Worm (Caenorhabditis elegans) whole organism, L4 larva: Measurements from ENCODE around the gene nono-1.

ENCODE experiments used
- F10B5.3 ChIP-seq: sonication (generic microtip); optimal IDR thresholded peaks from 2 replicates; lab custom pipeline; 2016; ENCODE audit warnings: mild to moderate bottlenecking, missing genetic modification characterization, missing compliant biosample characterization
- T26A8.4 ChIP-seq: fragments of 200-800 bp; sonication (Bioruptor generic); IDR thresholded peaks from 2 replicates; pipeline ENCODE4 v1.3.6; 2022; ENCODE audit warnings: missing genetic modification characterization, missing compliant biosample characterization
- Y5F2A.4 ChIP-seq: fragments of 200-800 bp; sonication (Bioruptor generic); optimal IDR thresholded peaks from 2 replicates; lab custom pipeline; 2018; ENCODE audit warnings: mild to moderate bottlenecking, missing genetic modification characterization, missing compliant biosample characterization
- aha-1 ChIP-seq: fragments of 150-350 bp; peaks from one replicate; lab custom pipeline; 2014; ENCODE audit warnings: missing biosample characterization, missing genetic modification characterization
- aly-2 ChIP-seq: sonication (generic microtip); optimal IDR thresholded peaks from 2 replicates; lab custom pipeline; 2018; ENCODE audit warnings: missing biosample characterization, missing genetic modification characterization
- ama-1 ChIP-seq: fragments of 150-350 bp; optimal IDR thresholded peaks from 2 replicates; lab custom pipeline; 2014; ENCODE audit warnings: inconsistent platforms, mixed read lengths
- ceh-28 ChIP-seq: fragments of 150-350 bp; optimal IDR thresholded peaks from 2 replicates; lab custom pipeline; 2014; ENCODE audit warnings: missing biosample characterization, missing genetic modification reagents, missing genetic modification characterization
- ceh-62 ChIP-seq: sonication (generic microtip); optimal IDR thresholded peaks from 2 replicates; lab custom pipeline; 2017; ENCODE audit warnings: missing biosample characterization, missing genetic modification characterization
- ceh-82 ChIP-seq: sonication (generic microtip); optimal IDR thresholded peaks from 2 replicates; lab custom pipeline; 2017; ENCODE audit warnings: missing biosample characterization, missing genetic modification characterization
- daf-12 ChIP-seq: fragments of 150-350 bp; optimal IDR thresholded peaks from 2 replicates; lab custom pipeline; 2014; ENCODE audit warnings: missing biosample characterization, missing genetic modification reagents, missing genetic modification characterization
- daf-16 ChIP-seq, 3 experiments: sonication (generic microtip); optimal IDR thresholded peaks; 2 replicates each; lab custom pipeline; 2016 to 2017; ENCODE audit warnings: missing genetic modification characterization in 3 of 3, missing genetic modification reagents in 3 of 3, mild to moderate bottlenecking in 2 of 3, missing compliant biosample characterization in 2 of 3, missing biosample characterization in 1 of 3, moderate library complexity in 1 of 3
- daf-19 ChIP-seq: fragments of 200-800 bp; sonication (Bioruptor generic); conservative IDR thresholded peaks from 2 replicates; pipeline ENCODE4 v1.3.6; 2022; ENCODE audit warnings: missing genetic modification characterization, missing compliant biosample characterization
- daf-8 ChIP-seq: fragments of 200-800 bp; sonication (Bioruptor generic); IDR thresholded peaks from 2 replicates; pipeline ENCODE4 v1.3.6; 2022; ENCODE audit warnings: missing genetic modification characterization, missing compliant biosample characterization
- dmd-6 ChIP-seq: fragments of 200-800 bp; sonication (Bioruptor generic); IDR thresholded peaks from 2 replicates; pipeline ENCODE4 v1.3.6; 2022; ENCODE audit warnings: missing genetic modification reagents, missing genetic modification characterization, missing compliant biosample characterization
- dmd-9 ChIP-seq: fragments of 200-800 bp; sonication (Bioruptor generic); IDR thresholded peaks from 2 replicates; pipeline ENCODE4 v1.3.6; 2022; ENCODE audit warnings: missing genetic modification reagents, missing genetic modification characterization, missing compliant biosample characterization
- dpl-1 ChIP-seq: fragments of 150-350 bp; optimal IDR thresholded peaks from 2 replicates; lab custom pipeline; 2014; ENCODE audit warnings: missing biosample characterization, missing genetic modification reagents, missing genetic modification characterization
- duxl-1 ChIP-seq: sonication (generic microtip); optimal IDR thresholded peaks from 2 replicates; lab custom pipeline; 2016; ENCODE audit warnings: mild to moderate bottlenecking, missing genetic modification characterization, moderate library complexity, missing compliant biosample characterization; ENCODE audit not compliant: poor library complexity
- egl-43 ChIP-seq: fragments of 200-800 bp; sonication (Bioruptor generic); IDR thresholded peaks from 2 replicates; pipeline ENCODE4 v1.3.6; 2022; ENCODE audit warnings: missing genetic modification reagents, missing genetic modification characterization, missing compliant biosample characterization
- fkh-10 ChIP-seq: fragments of 150-350 bp; optimal IDR thresholded peaks from 2 replicates; lab custom pipeline; 2014; ENCODE audit warnings: missing biosample characterization, missing genetic modification reagents, missing genetic modification characterization
- hlh-11 ChIP-seq: fragments of 200-800 bp; sonication (Bioruptor generic); optimal IDR thresholded peaks from 2 replicates; lab custom pipeline; 2018; ENCODE audit warnings: mild to moderate bottlenecking, missing genetic modification characterization, missing compliant biosample characterization
- hlh-30 ChIP-seq: sonication (generic microtip); optimal IDR thresholded peaks from 2 replicates; lab custom pipeline; 2017; ENCODE audit warnings: antibody characterized with exemption, mild to moderate bottlenecking, missing genetic modification characterization, missing compliant biosample characterization; ENCODE audit not compliant: insufficient read depth
- lin-13 ChIP-seq: fragments of 150-350 bp; optimal IDR thresholded peaks from 2 replicates; lab custom pipeline; 2014; ENCODE audit warnings: missing biosample characterization, missing genetic modification reagents, missing genetic modification characterization
- lin-15B ChIP-seq: fragments of 150-350 bp; sonication (generic microtip); optimal IDR thresholded peaks from 3 replicates; lab custom pipeline; 2014; ENCODE audit warnings: missing biosample characterization, missing genetic modification characterization
- lin-29 ChIP-seq: fragments of 200-800 bp; sonication (Bioruptor generic); IDR thresholded peaks from 2 replicates; pipeline ENCODE4 v1.3.6; 2022; ENCODE audit warnings: missing genetic modification reagents, missing genetic modification characterization, missing compliant biosample characterization
- lin-38 ChIP-seq: fragments of 200-800 bp; sonication (Bioruptor generic); IDR thresholded peaks from 2 replicates; pipeline ENCODE4 v1.3.6; 2022; ENCODE audit warnings: missing genetic modification reagents, missing genetic modification characterization, missing compliant biosample characterization
- lin-39 ChIP-seq: fragments of 150-350 bp; optimal IDR thresholded peaks from 2 replicates; lab custom pipeline; 2014; ENCODE audit warnings: missing biosample characterization, missing genetic modification reagents, missing genetic modification characterization
- lsy-2 ChIP-seq, 2 experiments: fragments of 150-350 bp in 1 of 2; sonication (generic microtip) in 1 of 2; optimal IDR thresholded peaks; 2 replicates each; lab custom pipeline; 2014 to 2017; ENCODE audit warnings: missing biosample characterization in 2 of 2, missing genetic modification characterization in 2 of 2
- mdl-1 ChIP-seq, 2 experiments: fragments of 150-350 bp in 1 of 2; sonication (generic microtip) in 1 of 2; optimal IDR thresholded peaks; 2 replicates each; lab custom pipeline; 2014 to 2017; ENCODE audit warnings: missing biosample characterization in 2 of 2, missing genetic modification characterization in 2 of 2
- mep-1 ChIP-seq: fragments of 150-350 bp; sonication (generic microtip); optimal IDR thresholded peaks from 3 replicates; lab custom pipeline; 2014; ENCODE audit warnings: missing biosample characterization, missing genetic modification characterization
- mxl-2 ChIP-seq: fragments of 200-800 bp; sonication (Bioruptor generic); conservative IDR thresholded peaks from 2 replicates; pipeline ENCODE4 v1.3.6; 2022; ENCODE audit warnings: missing genetic modification reagents, missing genetic modification characterization, missing compliant biosample characterization
- nhr-10 ChIP-seq: fragments of 150-350 bp; optimal IDR thresholded peaks from 2 replicates; lab custom pipeline; 2014; ENCODE audit warnings: missing biosample characterization, missing genetic modification characterization
- nhr-102 ChIP-seq: sonication (generic microtip); optimal IDR thresholded peaks from 2 replicates; lab custom pipeline; 2016; ENCODE audit warnings: mild to moderate bottlenecking, missing genetic modification characterization, moderate library complexity, missing compliant biosample characterization
- nhr-11 ChIP-seq: fragments of 150-350 bp; optimal IDR thresholded peaks from 2 replicates; lab custom pipeline; 2014; ENCODE audit warnings: missing biosample characterization, missing genetic modification characterization
- nhr-237 ChIP-seq: sonication (generic microtip); optimal IDR thresholded peaks from 2 replicates; lab custom pipeline; 2017; ENCODE audit warnings: missing biosample characterization, missing genetic modification characterization
- nhr-28 ChIP-seq: fragments of 150-350 bp; optimal IDR thresholded peaks from 2 replicates; lab custom pipeline; 2014; ENCODE audit warnings: missing biosample characterization, missing genetic modification characterization
- nhr-41 ChIP-seq: fragments of 200-800 bp; sonication (Bioruptor generic); IDR thresholded peaks from 2 replicates; pipeline ENCODE4 v1.3.6; 2022; ENCODE audit warnings: missing genetic modification reagents, missing genetic modification characterization, missing compliant biosample characterization
- nhr-42 ChIP-seq: fragments of 200-800 bp; sonication (Bioruptor generic); IDR thresholded peaks from 2 replicates; pipeline ENCODE4 v1.3.6; 2022; ENCODE audit warnings: missing genetic modification characterization, missing compliant biosample characterization
- nhr-48 ChIP-seq: sonication (generic microtip); optimal IDR thresholded peaks from 2 replicates; lab custom pipeline; 2016; ENCODE audit warnings: mild to moderate bottlenecking, missing genetic modification characterization, missing compliant biosample characterization
- nhr-76 ChIP-seq: fragments of 150-350 bp; optimal IDR thresholded peaks from 2 replicates; lab custom pipeline; 2014; ENCODE audit warnings: missing biosample characterization, missing genetic modification characterization
- nhr-77 ChIP-seq: fragments of 150-350 bp; optimal IDR thresholded peaks from 2 replicates; lab custom pipeline; 2014; ENCODE audit warnings: missing biosample characterization, missing genetic modification characterization
- pha-4 ChIP-seq, 2 experiments: fragments of 150-350 bp in 1 of 2; fragments of 200-800 bp in 1 of 2; sonication (Bioruptor generic) in 1 of 2; IDR thresholded peaks in 1 of 2; optimal IDR thresholded peaks in 1 of 2; 2 replicates each; pipeline versions ENCODE4 v1.3.6 to Lab custom; 2014 to 2022; ENCODE audit warnings: missing genetic modification characterization in 2 of 2, missing genetic modification reagents in 2 of 2, missing biosample characterization in 1 of 2, missing compliant biosample characterization in 1 of 2
- php-3 ChIP-seq: fragments of 200-800 bp; sonication (Bioruptor generic); IDR thresholded peaks from 2 replicates; pipeline ENCODE4 v1.3.6; 2022; ENCODE audit warnings: missing genetic modification reagents, missing genetic modification characterization, missing compliant biosample characterization
- pqm-1 ChIP-seq: sonication (generic microtip); optimal IDR thresholded peaks from 2 replicates; lab custom pipeline; 2017; ENCODE audit warnings: missing biosample characterization, missing genetic modification characterization
- skn-1 ChIP-seq: fragments of 150-350 bp; optimal IDR thresholded peaks from 2 replicates; lab custom pipeline; 2014; ENCODE audit warnings: missing biosample characterization, missing genetic modification characterization
- snpc-1.2 ChIP-seq: fragments of 200-800 bp; sonication (Bioruptor generic); IDR thresholded peaks from 2 replicates; pipeline ENCODE4 v1.3.6; 2022; ENCODE audit warnings: missing genetic modification reagents, missing genetic modification characterization, missing compliant biosample characterization
- tag-97 ChIP-seq: fragments of 200-800 bp; sonication (Bioruptor generic); IDR thresholded peaks from 2 replicates; pipeline ENCODE4 v1.3.6; 2022; ENCODE audit warnings: missing genetic modification characterization, missing compliant biosample characterization
- unc-39 ChIP-seq: sonication (generic microtip); optimal IDR thresholded peaks from 2 replicates; lab custom pipeline; 2017; ENCODE audit warnings: missing biosample characterization, missing genetic modification characterization
- vab-7 ChIP-seq: fragments of 200-800 bp; sonication (Bioruptor generic); IDR thresholded peaks from 2 replicates; pipeline ENCODE4 v1.3.6; 2022; ENCODE audit warnings: missing genetic modification reagents, missing genetic modification characterization, missing compliant biosample characterization
- zfp-2 ChIP-seq: sonication (generic microtip); optimal IDR thresholded peaks from 2 replicates; lab custom pipeline; 2016; ENCODE audit warnings: mild to moderate bottlenecking, missing genetic modification characterization, missing compliant biosample characterization
- ztf-11 ChIP-seq: fragments of 150-350 bp; optimal IDR thresholded peaks from 2 replicates; lab custom pipeline; 2014; ENCODE audit warnings: missing biosample characterization, missing genetic modification characterization
- ztf-7 ChIP-seq: fragments of 150-350 bp; optimal IDR thresholded peaks from 2 replicates; lab custom pipeline; 2014; ENCODE audit warnings: missing biosample characterization, missing genetic modification characterization

nono-1 gene

ce11 chrIII:5982026-5982425 lies 24.0 kb upstream of the nono-1 start, which contains the start of gene frm-2:
Gene frm-2, minus strand, starts transcription at chrIII:5982126.
- TF ChIP-seq lin-38 (no peak), ceh-82 (no peak), nhr-102 (tag; lab: Kevin White, UChicago) (no peak), daf-8 (no peak), ama-1 (no peak), lin-13 (GFP tag; lab: Kevin White, UChicago) (no peak), nhr-77 (tag; lab: Kevin White, UChicago) (no peak), dpl-1 (GFP tag; lab: Kevin White, UChicago) (no peak), zfp-2 (tag; lab: Kevin White, UChicago) (no peak), lin-29 (GFP tag; lab: Robert Waterston, UW) (no peak), hlh-30 (no peak), fkh-10 (GFP tag; lab: Kevin White, UChicago) (no peak), ztf-11 (tag; lab: Kevin White, UChicago) (no peak), lin-39 (no peak), snpc-1.2 (GFP tag; lab: Robert Waterston, UW) (no peak), aha-1 (tag; lab: Kevin White, UChicago) (no peak), mdl-1 (tag; optimal IDR thresholded peaks at IDR 0.05; lab: Kevin White, UChicago) (no peak), dmd-9 (GFP tag; lab: Robert Waterston, UW) (no peak)

ce11 chrIII:5981407-5981806 lies 23.4 kb upstream of the nono-1 start:
- no peak for TF ChIP-seq nhr-76 (tag; lab: Kevin White, UChicago)
- TF ChIP-seq egl-43: no peak
- TF ChIP-seq lin-15B: no peak
- TF ChIP-seq duxl-1 (tag; lab: Kevin White, UChicago): no peak
- TF ChIP-seq aha-1 (tag; lab: Kevin White, UChicago): no peak
- no peak for TF ChIP-seq lin-39
- TF ChIP-seq aly-2 (tag; lab: Kevin White, UChicago): no peak
- TF ChIP-seq daf-12 (tag; lab: Kevin White, UChicago): no peak
- TF ChIP-seq mep-1 (tag; lab: Kevin White, UChicago): no peak
- TF ChIP-seq vab-7 (GFP tag; lab: Robert Waterston, UW): no peak
- TF ChIP-seq nhr-42 (GFP tag; lab: Robert Waterston, UW): no peak
- no peak for TF ChIP-seq daf-16 (GFP tag; optimal IDR thresholded peaks at IDR 0.05; lab: Kevin White, UChicago)
- TF ChIP-seq daf-16 (tag; optimal IDR thresholded peaks at IDR 0.05; lab: Kevin White, UChicago): peak; percentile 84
- TF ChIP-seq nhr-48 (tag; lab: Kevin White, UChicago): no peak
- TF ChIP-seq mxl-2 (GFP tag; lab: Robert Waterston, UW): no peak
- TF ChIP-seq nhr-237 (tag; lab: Kevin White, UChicago): no peak
- no peak for TF ChIP-seq lin-29 (GFP tag; lab: Robert Waterston, UW)
- no peak for TF ChIP-seq hlh-30
- TF ChIP-seq hlh-11: peak; percentile 84
- TF ChIP-seq ceh-82: no peak
- TF ChIP-seq lsy-2 (tag; optimal IDR thresholded peaks at IDR 0.05; lab: Kevin White, UChicago): no peak
- TF ChIP-seq php-3 (GFP tag; lab: Robert Waterston, UW): 0 out of 2 replicates have a peak, but pooled peaks have one; percentile 34
- no peak for TF ChIP-seq daf-19 (GFP tag; lab: Robert Waterston, UW)
- no peak for TF ChIP-seq ztf-7
- peak; percentile 45 for TF ChIP-seq dmd-6 (GFP tag; lab: Robert Waterston, UW)
- no peak for TF ChIP-seq T26A8.4 (GFP tag; lab: Robert Waterston, UW)
- peak; percentile 56; the same call in 1 of the 2 replicates for TF ChIP-seq nhr-41 (GFP tag; lab: Robert Waterston, UW)
- no peak for TF ChIP-seq Y5F2A.4
- TF ChIP-seq unc-39 (tag; lab: Kevin White, UChicago): no peak
- TF ChIP-seq F10B5.3: no peak
- no peak for TF ChIP-seq tag-97 (GFP tag; lab: Robert Waterston, UW)
- TF ChIP-seq ceh-62 (tag; lab: Kevin White, UChicago): no peak
- no peak for TF ChIP-seq nhr-10
- TF ChIP-seq ceh-28 (tag; lab: Kevin White, UChicago): no peak
- no peak for TF ChIP-seq skn-1 (tag; lab: Kevin White, UChicago)
- TF ChIP-seq nhr-11 (tag; lab: Kevin White, UChicago): no peak
- no peak for TF ChIP-seq pha-4 (GFP tag; IDR thresholded peaks at IDR 0.05; lab: Robert Waterston, UW)
- no peak for TF ChIP-seq pha-4 (tag; optimal IDR thresholded peaks at IDR 0.05; lab: Kevin White, UChicago)
- TF ChIP-seq nhr-77 (tag; lab: Kevin White, UChicago): no peak
- peak; percentile 77 for TF ChIP-seq nhr-28 (tag; lab: Kevin White, UChicago)
- TF ChIP-seq pqm-1 (tag; lab: Kevin White, UChicago): peak; percentile 97
- TF ChIP-seq dmd-9 (GFP tag; lab: Robert Waterston, UW): no peak
